Worm (Caenorhabditis elegans): ENCODE data around the gene dpyd-1.
A peak's percentile ranks its signal among the peaks of the same experiment; 100 is the strongest.

dpyd-1 gene

ce11 chrX:5475164-5475576 is 7.5 kb downstream of the dpyd-1 start:
- TF ChIP-seq tbx-9 (tag; optimal IDR thresholded peaks at IDR 0.05; ENCODE audit: borderline replicate concordance) (no peak), mcd-1 (GFP tag; IDR thresholded peaks at IDR 0.05) (peak; percentile 34; the same call in 1 of the 2 replicates), ceh-58 (GFP tag; IDR thresholded peaks at IDR 0.05) (no peak), ztf-25 (GFP tag; IDR thresholded peaks at IDR 0.05) (no peak), snpc-1.1 (tag; optimal IDR thresholded peaks at IDR 0.05; ENCODE audit: insufficient read depth) (no peak), unc-130 (GFP tag; optimal IDR thresholded peaks at IDR 0.05) (no peak), nfya-1 (tag; optimal IDR thresholded peaks at IDR 0.05; ENCODE audit: borderline replicate concordance, insufficient read depth) (no peak), somi-1 (GFP tag; optimal IDR thresholded peaks at IDR 0.05) (no peak), ztf-3 (GFP tag; optimal IDR thresholded peaks at IDR 0.05) (no peak), madf-10 (tag; optimal IDR thresholded peaks at IDR 0.05) (peak; percentile 11), K12H6.12 (tag; optimal IDR thresholded peaks at IDR 0.05) (peak; percentile 21), ceh-27 (GFP tag; optimal IDR thresholded peaks at IDR 0.05) (peak; percentile 75), hlh-26 (GFP tag; conservative IDR thresholded peaks at IDR 0.05) (no peak), sptf-2 (GFP tag; optimal IDR thresholded peaks at IDR 0.05) (no peak), ztf-22 (GFP tag; optimal IDR thresholded peaks at IDR 0.05) (no peak), lin-54 (GFP tag; optimal IDR thresholded peaks at IDR 0.05) (no peak), aptf-3 (GFP tag; IDR thresholded peaks at IDR 0.05) (no peak), sdz-38 (tag; optimal IDR thresholded peaks at IDR 0.05) (no peak), lin-35 (GFP tag; optimal IDR thresholded peaks at IDR 0.05) (no peak), lin-26 (GFP tag; IDR thresholded peaks at IDR 0.05) (no peak), nhr-120 (GFP tag; IDR thresholded peaks at IDR 0.05) (no peak), ceh-100 (GFP tag; IDR thresholded peaks at IDR 0.05) (no peak), chd-7 (tag; optimal IDR thresholded peaks at IDR 0.05) (no peak), tlf-1 (GFP tag; optimal IDR thresholded peaks at IDR 0.05) (no peak), F52B5.7 (tag; optimal IDR thresholded peaks at IDR 0.05) (no peak), tbp1 (GFP tag; optimal IDR thresholded peaks at IDR 0.05) (peak; percentile 14), K11D2.4 (GFP tag; IDR thresholded peaks at IDR 0.05) (no peak), B0035.1 (tag; optimal IDR thresholded peaks at IDR 0.05) (no peak), ceh-40 (GFP tag; IDR thresholded peaks at IDR 0.05) (no peak), ztf-28 (GFP tag; IDR thresholded peaks at IDR 0.05) (no peak), attf-6 (GFP tag; IDR thresholded peaks at IDR 0.05) (no peak), hmg-20 (GFP tag; IDR thresholded peaks at IDR 0.05) (0 out of 2 replicates have a peak, but pooled peaks have one; percentile 26), Y79H2A.3 (GFP tag; conservative IDR thresholded peaks at IDR 0.05) (no peak), lir-1 (GFP tag; conservative IDR thresholded peaks at IDR 0.05) (no peak), mxl-1 (tag; optimal IDR thresholded peaks at IDR 0.05) (no peak), madf-3 (GFP tag; IDR thresholded peaks at IDR 0.05) (no peak), nhr-27 (tag; optimal IDR thresholded peaks at IDR 0.05) (no peak), pbrm-1 (GFP tag; IDR thresholded peaks at IDR 0.05) (0 out of 2 replicates have a peak, but pooled peaks have one; percentile 24), F33H1.4 (GFP tag; IDR thresholded peaks at IDR 0.05) (no peak), dox-1 (GFP tag; IDR thresholded peaks at IDR 0.05) (peak; percentile 72; the same call in 1 of the 2 replicates), egl-18 (GFP tag; IDR thresholded peaks at IDR 0.05) (no peak), let-607 (tag; optimal IDR thresholded peaks at IDR 0.05) (peak in 1 of 2 experiments; percentile 18), ceh-91 (GFP tag; IDR thresholded peaks at IDR 0.05) (no peak), lsy-27 (tag; optimal IDR thresholded peaks at IDR 0.05; ENCODE audit: borderline replicate concordance, insufficient read depth) (no peak), efl-1 (GFP tag; optimal IDR thresholded peaks at IDR 0.05) (no peak), F39B2.1 (GFP tag; IDR thresholded peaks at IDR 0.05) (no peak), hrde-1 (tag; optimal IDR thresholded peaks at IDR 0.05; ENCODE audit: borderline replicate concordance) (no peak), hsf-1 (GFP tag; IDR thresholded peaks at IDR 0.05) (no peak)

All from whole organism, young adult.